Fruit fly (Drosophila melanogaster) whole organism, embryonic: Measurements from ENCODE around the gene Cyp12a5.

Experiments
- Ada2b ChIP-seq: fragments of 200-800 bp; sonication (Bioruptor generic); IDR thresholded peaks from 2 replicates; pipeline ENCODE4 v1.3.6; 2022; ENCODE audit warnings: missing biosample characterization, missing genetic modification characterization
- Adf1 ChIP-seq: fragments of 200-800 bp; sonication (Bioruptor generic); IDR thresholded peaks from 2 replicates; pipeline ENCODE4 v1.3.6; 2022; ENCODE audit warnings: missing biosample characterization, missing genetic modification characterization
- Bteb2 ChIP-seq: fragments of 200-800 bp; sonication (Bioruptor generic); optimal IDR thresholded peaks from 2 replicates; lab custom pipeline; 2016; ENCODE audit warnings: missing biosample characterization, missing genetic modification characterization
- CG10959 ChIP-seq: fragments of 200-800 bp; sonication (Bioruptor generic); IDR thresholded peaks from 2 replicates; pipeline ENCODE4 v1.3.6; 2022; ENCODE audit warnings: missing biosample characterization, missing genetic modification characterization
- CG11456 ChIP-seq: fragments of 200-800 bp; sonication (Bioruptor generic); IDR thresholded peaks from 3 replicates; pipeline ENCODE4 v1.3.6; 2022; ENCODE audit warnings: missing biosample characterization, missing genetic modification characterization
- CG12155 ChIP-seq: fragments of 200-800 bp; sonication (Bioruptor generic); optimal IDR thresholded peaks from 3 replicates; lab custom pipeline; 2016; ENCODE audit warnings: missing biosample characterization, missing genetic modification characterization
- CG13123 ChIP-seq: fragments of 200-800 bp; sonication (Bioruptor generic); optimal IDR thresholded peaks from 2 replicates; lab custom pipeline; 2016; ENCODE audit warnings: missing biosample characterization, missing genetic modification characterization
- CG13775 ChIP-seq: fragments of 200-800 bp; sonication (Bioruptor generic); optimal IDR thresholded peaks from 3 replicates; lab custom pipeline; 2017; ENCODE audit warnings: missing biosample characterization, mild to moderate bottlenecking, missing genetic modification characterization
- CG15514 ChIP-seq: fragments of 200-800 bp; sonication (Bioruptor generic); optimal IDR thresholded peaks from 3 replicates; lab custom pipeline; 2017; ENCODE audit warnings: missing biosample characterization, missing genetic modification characterization, mild to moderate bottlenecking, moderate library complexity, missing genetic modification reagents
- CG16815 ChIP-seq: fragments of 200-800 bp; sonication (Bioruptor generic); optimal IDR thresholded peaks from 3 replicates; lab custom pipeline; 2017; ENCODE audit warnings: missing biosample characterization, mild to moderate bottlenecking, missing genetic modification characterization
- CG18599 ChIP-seq: fragments of 200-800 bp; sonication (Bioruptor generic); optimal IDR thresholded peaks from 3 replicates; lab custom pipeline; 2017; ENCODE audit warnings: missing biosample characterization, missing genetic modification characterization, mild to moderate bottlenecking, moderate library complexity, missing genetic modification reagents
- CG2120 ChIP-seq: fragments of 200-800 bp; sonication (Bioruptor generic); optimal IDR thresholded peaks from 3 replicates; lab custom pipeline; 2016; ENCODE audit warnings: missing biosample characterization, missing genetic modification characterization
- CG2199 ChIP-seq: fragments of 200-800 bp; sonication (Bioruptor generic); IDR thresholded peaks from 3 replicates; pipeline ENCODE4 v1.3.6; 2022; ENCODE audit warnings: missing biosample characterization, missing genetic modification characterization
- CG3163 ChIP-seq: fragments of 200-800 bp; sonication (Bioruptor generic); optimal IDR thresholded peaks from 3 replicates; lab custom pipeline; 2016; ENCODE audit warnings: missing biosample characterization, missing genetic modification characterization
- CG32772 ChIP-seq: fragments of 200-800 bp; sonication (Bioruptor generic); IDR thresholded peaks from 2 replicates; pipeline ENCODE4 v1.3.6; 2022; ENCODE audit warnings: missing biosample characterization, missing genetic modification characterization
- CG4360 ChIP-seq: fragments of 200-800 bp; sonication (Bioruptor generic); IDR thresholded peaks from 2 replicates; pipeline ENCODE4 v1.3.6; 2022; ENCODE audit warnings: missing biosample characterization, missing genetic modification characterization
- Drgx ChIP-seq: fragments of 200-800 bp; sonication (Bioruptor generic); IDR thresholded peaks from 2 replicates; pipeline ENCODE4 v1.3.6; 2022; ENCODE audit warnings: missing biosample characterization, missing genetic modification characterization
- Hr51 ChIP-seq, 2 experiments: fragments of 200-800 bp; sonication (Bioruptor generic); optimal IDR thresholded peaks; 2 replicates in 1 of 2; 3 replicates in 1 of 2; lab custom pipeline; 2016 to 2018; ENCODE audit warnings: missing biosample characterization in 2 of 2, missing genetic modification characterization in 2 of 2, mild to moderate bottlenecking in 1 of 2, moderate library complexity in 1 of 2
- Med ChIP-seq: fragments of 200-800 bp; sonication (Bioruptor generic); peaks from one replicate; lab custom pipeline; 2016; ENCODE audit warnings: missing biosample characterization, missing genetic modification characterization, mild to moderate bottlenecking, inconsistent platforms, moderate library complexity
- Mrtf ChIP-seq: fragments of 200-800 bp; sonication (Bioruptor generic); IDR thresholded peaks from 3 replicates; pipeline ENCODE4 v1.3.6; 2022; ENCODE audit warnings: missing biosample characterization, missing genetic modification characterization
- Oli ChIP-seq: fragments of 200-800 bp; sonication (Bioruptor generic); optimal IDR thresholded peaks from 2 replicates; lab custom pipeline; 2018; ENCODE audit warnings: missing biosample characterization, mild to moderate bottlenecking, missing genetic modification characterization, moderate library complexity
- Ravus ChIP-seq: fragments of 200-800 bp; sonication (Bioruptor generic); IDR thresholded peaks from 2 replicates; pipeline ENCODE4 v1.3.6; 2022; ENCODE audit warnings: missing biosample characterization, missing genetic modification characterization
- Trl ChIP-seq, 3 experiments: fragments of >200 bp in 2 of 3; fragments of 200-800 bp in 1 of 3; sonication (Bioruptor generic) in 1 of 3; optimal IDR thresholded peaks; 2 replicates in 1 of 3; 3 replicates in 2 of 3; lab custom pipeline; 2016 to 2017; ENCODE audit warnings: missing biosample characterization in 1 of 3, missing genetic modification characterization in 1 of 3
- Xbp1 ChIP-seq: fragments of 200-800 bp; sonication (Bioruptor generic); optimal IDR thresholded peaks from 3 replicates; lab custom pipeline; 2016; ENCODE audit warnings: missing biosample characterization, mild to moderate bottlenecking, missing genetic modification characterization
- YL-1 ChIP-seq: fragments of 200-800 bp; sonication (Bioruptor generic); optimal IDR thresholded peaks from 3 replicates; lab custom pipeline; 2017; ENCODE audit warnings: missing biosample characterization, mild to moderate bottlenecking, missing genetic modification characterization
- dan ChIP-seq: fragments of 200-800 bp; sonication (Bioruptor generic); IDR thresholded peaks from 2 replicates; pipeline ENCODE4 v1.3.6; 2022; ENCODE audit warnings: missing biosample characterization, missing genetic modification characterization
- exex ChIP-seq: fragments of 200-800 bp; sonication (Bioruptor generic); optimal IDR thresholded peaks from 4 replicates; lab custom pipeline; 2018; ENCODE audit warnings: missing biosample characterization, mild to moderate bottlenecking, missing genetic modification characterization, moderate library complexity
- gcm ChIP-seq: fragments of 200-800 bp; sonication (Bioruptor generic); optimal IDR thresholded peaks from 2 replicates; lab custom pipeline; 2019; ENCODE audit warnings: missing biosample characterization, mild to moderate bottlenecking, missing genetic modification characterization, moderate library complexity
- grn ChIP-seq: fragments of 200-800 bp; sonication (Bioruptor generic); optimal IDR thresholded peaks from 3 replicates; lab custom pipeline; 2017; ENCODE audit warnings: missing biosample characterization, missing genetic modification characterization
- kni ChIP-seq: fragments of 200-800 bp; sonication (Bioruptor generic); optimal IDR thresholded peaks from 3 replicates; lab custom pipeline; 2017; ENCODE audit warnings: mild to moderate bottlenecking, missing biosample characterization, missing genetic modification reagents, missing genetic modification characterization
- lab ChIP-seq: fragments of 200-800 bp; sonication (Bioruptor generic); optimal IDR thresholded peaks from 3 replicates; lab custom pipeline; 2017; ENCODE audit warnings: missing biosample characterization, missing genetic modification characterization, mild to moderate bottlenecking, moderate library complexity, missing genetic modification reagents
- lov ChIP-seq, 2 experiments: fragments of 200-800 bp in 1 of 2; fragments of >200 bp in 1 of 2; sonication (Bioruptor generic) in 1 of 2; IDR thresholded peaks in 1 of 2; optimal IDR thresholded peaks in 1 of 2; 2 replicates in 1 of 2; 3 replicates in 1 of 2; pipeline versions ENCODE4 v1.3.6 to Lab custom; 2017 to 2022; ENCODE audit warnings: missing biosample characterization in 1 of 2, missing genetic modification characterization in 1 of 2
- mld ChIP-seq: fragments of 200-800 bp; sonication (Bioruptor generic); IDR thresholded peaks from 3 replicates; pipeline ENCODE4 v1.3.6; 2022; ENCODE audit warnings: missing biosample characterization, missing genetic modification characterization; ENCODE audit not compliant: partially characterized antibody
- nerfin-1 ChIP-seq: fragments of 200-800 bp; sonication (Bioruptor generic); optimal IDR thresholded peaks from 3 replicates; lab custom pipeline; 2019; ENCODE audit warnings: missing biosample characterization, mild to moderate bottlenecking, missing genetic modification characterization, moderate library complexity
- pfk ChIP-seq: fragments of 200-800 bp; sonication (Bioruptor generic); optimal IDR thresholded peaks from 2 replicates; lab custom pipeline; 2018; ENCODE audit warnings: missing biosample characterization, mild to moderate bottlenecking, missing genetic modification characterization, moderate library complexity
- pros ChIP-seq: fragments of 200-800 bp; sonication (Bioruptor generic); optimal IDR thresholded peaks from 3 replicates; lab custom pipeline; 2019; ENCODE audit warnings: missing biosample characterization, mild to moderate bottlenecking, missing genetic modification characterization, moderate library complexity
- rib ChIP-seq: fragments of 200-800 bp; sonication (Bioruptor generic); IDR thresholded peaks from 2 replicates; pipeline ENCODE4 v1.3.6; 2022; ENCODE audit warnings: missing biosample characterization, missing genetic modification characterization
- sens ChIP-seq: fragments of 200-800 bp; sonication (Bioruptor generic); peaks from one replicate; lab custom pipeline; 2016; ENCODE audit warnings: missing biosample characterization, missing genetic modification characterization
- sima ChIP-seq: fragments of 200-800 bp; sonication (Bioruptor generic); optimal IDR thresholded peaks from 2 replicates; lab custom pipeline; 2016; ENCODE audit warnings: missing biosample characterization, missing genetic modification characterization
- sob ChIP-seq: fragments of 200-800 bp; sonication (Bioruptor generic); IDR thresholded peaks from 2 replicates; pipeline ENCODE4 v1.3.6; 2022; ENCODE audit warnings: missing biosample characterization, missing genetic modification characterization
- stwl ChIP-seq: fragments of 200-800 bp; sonication (Bioruptor generic); optimal IDR thresholded peaks from 3 replicates; lab custom pipeline; 2018; ENCODE audit warnings: missing biosample characterization, mild to moderate bottlenecking, missing genetic modification characterization, moderate library complexity
- sug ChIP-seq: fragments of 200-800 bp; optimal IDR thresholded peaks from 2 replicates; lab custom pipeline; 2019; ENCODE audit warnings: missing biosample characterization, mild to moderate bottlenecking, missing genetic modification characterization, moderate library complexity
- wek ChIP-seq: fragments of 200-800 bp; sonication (Bioruptor generic); optimal IDR thresholded peaks from 3 replicates; lab custom pipeline; 2018; ENCODE audit warnings: missing biosample characterization, mild to moderate bottlenecking, missing genetic modification characterization, moderate library complexity
- zen ChIP-seq: fragments of 200-800 bp; sonication (Bioruptor generic); optimal IDR thresholded peaks from 3 replicates; lab custom pipeline; 2018; ENCODE audit warnings: missing biosample characterization, mild to moderate bottlenecking, missing genetic modification characterization, moderate library complexity

Gene Cyp12a5

DNA sequence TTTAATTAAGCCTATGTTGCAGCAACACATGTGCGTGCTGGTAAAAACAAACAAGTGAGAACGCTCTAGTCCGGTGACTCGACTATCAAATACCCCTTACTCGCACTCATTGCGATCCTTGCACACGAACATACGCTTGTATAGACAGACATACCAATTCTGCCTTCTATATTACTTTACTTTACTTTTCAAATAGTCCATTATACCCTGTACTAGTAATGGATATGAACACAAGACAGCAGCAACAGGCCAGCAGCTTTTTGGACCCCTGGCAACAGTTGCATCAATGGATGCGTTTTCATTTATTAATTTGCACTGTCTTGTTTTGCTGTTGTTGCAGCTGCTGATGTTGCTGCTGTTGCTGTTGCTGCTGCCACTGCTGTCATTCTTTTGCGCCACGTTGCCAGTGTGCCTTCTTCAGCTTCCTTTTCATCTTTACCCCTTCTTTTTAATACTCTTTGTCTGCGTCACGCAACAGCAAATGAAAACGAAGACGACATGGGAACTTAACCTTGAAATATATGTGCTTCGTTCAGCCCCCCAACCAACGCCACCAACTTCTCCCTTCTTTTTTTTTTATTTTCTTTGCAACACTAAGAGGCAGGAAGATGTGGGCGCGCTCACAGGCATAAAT is 13.8 kb upstream of the Cyp12a5 start (continued):
- TF ChIP-seq nerfin-1 (no peak), CG32772 (GFP tag; lab: Robert Waterston, UW) (0 out of 2 replicates have a peak, but pooled peaks have one; percentile 48), grn (GFP tag; lab: Kevin White, UChicago) (no peak), CG11456 (peak; percentile 72; the same call in 2 of the 3 replicates), Ravus (GFP tag; lab: Robert Waterston, UW) (no peak), CG2199 (GFP tag; lab: Robert Waterston, UW) (no peak), Hr51 (GFP tag; optimal IDR thresholded peaks at IDR 0.05; lab: Kevin White, UChicago) (no peak), mld (GFP tag; lab: Robert Waterston, UW) (no peak), sob (GFP tag; lab: Robert Waterston, UW) (no peak; the same call in 1 of the 2 replicates)

dm6 chr3R:19134957-19135356 is 2.5 kb downstream of the Cyp12a5 start, which contains the start of gene Cyp12a4:
TSS of gene Cyp12a4 (plus strand) at chr3R:19135158.
- TF ChIP-seq Drgx (GFP tag; lab: Robert Waterston, UW) (no peak), Adf1 (GFP tag; lab: Robert Waterston, UW) (peak; percentile 15; the same call in 1 of the 2 replicates), lab (GFP tag; lab: Kevin White, UChicago) (peak; percentile 38), dan (no peak), CG18599 (GFP tag; lab: Kevin White, UChicago) (peak; percentile 8), exex (peak; percentile 76), CG10959 (GFP tag; lab: Robert Waterston, UW) (no peak), sens (GFP tag; lab: Kevin White, UChicago) (peak; percentile 21), rib (GFP tag; lab: Robert Waterston, UW) (peak; percentile 56; the same call in 1 of the 2 replicates), Med (GFP tag; lab: Kevin White, UChicago) (peak; percentile 23), Bteb2 (GFP tag; lab: Kevin White, UChicago) (no peak), Trl (optimal IDR thresholded peaks at IDR 0.05; lab: Kevin White, UChicago) (peak in 1 of 2 experiments; percentile 16), Trl (GFP tag; optimal IDR thresholded peaks at IDR 0.05; lab: Kevin White, UChicago) (no peak), sug (tag; lab: Kevin White, UChicago) (peak; percentile 78)

- TF ChIP-seq zen (tag; lab: Kevin White, UChicago): peak; percentile 26
- TF ChIP-seq CG2120 (GFP tag; lab: Kevin White, UChicago): peak; percentile 68
- no peak for TF ChIP-seq sima (GFP tag; lab: Kevin White, UChicago)
- peak; percentile 62 for TF ChIP-seq stwl (tag; lab: Kevin White, UChicago)
- TF ChIP-seq lov (optimal IDR thresholded peaks at IDR 0.05; lab: Kevin White, UChicago): no peak
- no peak for TF ChIP-seq lov (GFP tag; IDR thresholded peaks at IDR 0.05; lab: Robert Waterston, UW)
- peak; percentile 34 for TF ChIP-seq CG16815 (GFP tag; lab: Kevin White, UChicago)
- TF ChIP-seq CG12155 (GFP tag; lab: Kevin White, UChicago): peak; percentile 49
- TF ChIP-seq CG13775 (GFP tag; lab: Kevin White, UChicago): peak; percentile 69
- peak; percentile 70 for TF ChIP-seq kni (GFP tag; lab: Kevin White, UChicago)
- 0 out of 2 replicates have a peak, but pooled peaks have one; percentile 8 for TF ChIP-seq CG4360 (GFP tag; lab: Robert Waterston, UW)
- TF ChIP-seq Ada2b: no peak
- TF ChIP-seq Oli: peak; percentile 26
- peak; percentile 69 for TF ChIP-seq lab (GFP tag; lab: Kevin White, UChicago)
- peak; percentile 100 for TF ChIP-seq CG15514 (GFP tag; lab: Kevin White, UChicago)
- peak; percentile 44 for TF ChIP-seq YL-1 (GFP tag; lab: Kevin White, UChicago)
- no peak for TF ChIP-seq Mrtf (GFP tag; lab: Robert Waterston, UW)
- peak; percentile 100 for TF ChIP-seq CG13123 (GFP tag; lab: Kevin White, UChicago)
- peak; percentile 46 for TF ChIP-seq Xbp1 (GFP tag; lab: Kevin White, UChicago)
- no peak for TF ChIP-seq pros (GFP tag; lab: Kevin White, UChicago)
- peak; percentile 39 for TF ChIP-seq pfk (GFP tag; lab: Kevin White, UChicago)
- TF ChIP-seq gcm (GFP tag; lab: Kevin White, UChicago): no peak
- TF ChIP-seq CG3163 (GFP tag; lab: Kevin White, UChicago): peak; percentile 57
- peak; percentile 18 for TF ChIP-seq wek (GFP tag; lab: Kevin White, UChicago)
Observed at dm6 chr3R:19147511-19148239, 15.2 kb downstream of the Cyp12a5 start, which contains the start of gene Ppcs. TSS of gene Ppcs (minus strand) at chr3R:19147910.
